Fruit fly (Drosophila melanogaster): ENCODE data around the gene CHMP2B.

Gene CHMP2B

DNA sequence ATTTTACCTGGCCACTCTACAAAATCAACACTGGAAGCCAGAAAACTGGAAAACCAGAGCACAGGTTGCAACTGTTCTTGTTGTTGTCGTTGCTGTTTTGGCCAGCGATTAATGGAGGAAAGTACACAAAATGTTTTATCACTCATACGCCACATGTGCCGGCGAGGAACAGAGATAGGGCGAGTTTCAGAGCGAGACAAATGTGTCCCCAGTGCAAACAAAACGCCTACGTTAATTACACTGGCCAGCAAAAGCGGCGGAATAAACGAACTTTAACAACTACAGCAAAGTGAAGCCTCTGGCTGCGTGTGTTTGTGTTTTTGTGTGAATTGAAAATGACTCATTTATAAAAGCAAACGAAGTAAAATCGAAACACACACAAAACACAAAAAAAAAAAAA lies 40.8 kb downstream of the CHMP2B start (continued):
- TF ChIP-seq shn (GFP tag; optimal IDR thresholded peaks at IDR 0.05) (no peak), ssp (GFP tag; IDR thresholded peaks at IDR 0.05) (no peak), tll (GFP tag; optimal IDR thresholded peaks at IDR 0.05) (no peak), CG30403 (GFP tag; optimal IDR thresholded peaks at IDR 0.05) (no peak), Optix (GFP tag; IDR thresholded peaks at IDR 0.05) (no peak), Vsx1 (GFP tag; optimal IDR thresholded peaks at IDR 0.05) (no peak), CG15269 (tag; optimal IDR thresholded peaks at IDR 0.05) (no peak), unpg (GFP tag; optimal IDR thresholded peaks at IDR 0.05) (peak; percentile 8), chn (GFP tag; optimal IDR thresholded peaks at IDR 0.05) (no peak), HmgD (GFP tag; optimal IDR thresholded peaks at IDR 0.05) (no peak), Doc3 (GFP tag; IDR thresholded peaks at IDR 0.05; ENCODE audit: partially characterized antibody) (no peak), CG17612 (GFP tag; IDR thresholded peaks at IDR 0.05) (no peak), otp (GFP tag; IDR thresholded peaks at IDR 0.05) (0 out of 3 replicates have a peak, but pooled peaks have one; percentile 24), jumu (GFP tag; optimal IDR thresholded peaks at IDR 0.05) (no peak), CG34224 (GFP tag; IDR thresholded peaks at IDR 0.05; ENCODE audit: partially characterized antibody) (no peak), CG18764 (GFP tag; optimal IDR thresholded peaks at IDR 0.05) (no peak), kay (GFP tag; optimal IDR thresholded peaks at IDR 0.05) (peak; percentile 4), dimm (GFP tag; IDR thresholded peaks at IDR 0.05) (no peak), CG3163 (GFP tag; optimal IDR thresholded peaks at IDR 0.05) (no peak), CG32532 (GFP tag; IDR thresholded peaks at IDR 0.05) (0 out of 2 replicates have a peak, but pooled peaks have one; percentile 30), CG10431 (GFP tag; optimal IDR thresholded peaks at IDR 0.05) (no peak), ac (GFP tag; optimal IDR thresholded peaks at IDR 0.05) (no peak), CG12071 (GFP tag; optimal IDR thresholded peaks at IDR 0.05) (peak; percentile 8), cg (GFP tag; optimal IDR thresholded peaks at IDR 0.05) (no peak), mld (GFP tag; IDR thresholded peaks at IDR 0.05; ENCODE audit: partially characterized antibody) (no peak), CG18011 (GFP tag; optimal IDR thresholded peaks at IDR 0.05) (no peak), Usf (GFP tag; optimal IDR thresholded peaks at IDR 0.05) (no peak), p53 (GFP tag; optimal IDR thresholded peaks at IDR 0.05) (no peak), CG4404 (GFP tag; IDR thresholded peaks at IDR 0.05) (no peak), E2f1 (GFP tag; IDR thresholded peaks at IDR 0.05) (no peak), CG15479 (GFP tag; optimal IDR thresholded peaks at IDR 0.05) (no peak), CG11085 (GFP tag; IDR thresholded peaks at IDR 0.05) (no peak), CG7357 (GFP tag; IDR thresholded peaks at IDR 0.05) (no peak), ewg (GFP tag; optimal IDR thresholded peaks at IDR 0.05) (no peak), CoRest (tag; optimal IDR thresholded peaks at IDR 0.05) (peak; percentile 4), Sox102F (GFP tag; optimal IDR thresholded peaks at IDR 0.05) (peak; percentile 14), Hmr (GFP tag; optimal IDR thresholded peaks at IDR 0.05) (no peak), sr (GFP tag; IDR thresholded peaks at IDR 0.05) (peak; percentile 63; the same call in 2 of the 3 replicates), CG4707 (GFP tag; optimal IDR thresholded peaks at IDR 0.05) (no peak), chinmo (GFP tag; IDR thresholded peaks at IDR 0.05; ENCODE audit: partially characterized antibody) (no peak), Lhr (GFP tag; optimal IDR thresholded peaks at IDR 0.05) (no peak), CG4328 (GFP tag; optimal IDR thresholded peaks at IDR 0.05) (no peak), usp (GFP tag; optimal IDR thresholded peaks at IDR 0.05) (no peak), CG13123 (GFP tag; optimal IDR thresholded peaks at IDR 0.05) (no peak), CG8944 (GFP tag; optimal IDR thresholded peaks at IDR 0.05) (no peak), ems (GFP tag; optimal IDR thresholded peaks at IDR 0.05) (no peak), ato (GFP tag; IDR thresholded peaks at IDR 0.05; ENCODE audit: partially characterized antibody) (no peak), Bgb (GFP tag; IDR thresholded peaks at IDR 0.05; ENCODE audit: partially characterized antibody) (no peak), fd64A (GFP tag; optimal IDR thresholded peaks at IDR 0.05) (no peak), Mad (GFP tag; optimal IDR thresholded peaks at IDR 0.05) (no peak), bab2 (GFP tag; optimal IDR thresholded peaks at IDR 0.05) (no peak)

Measured in whole organism, embryonic.